Fruit fly (Drosophila melanogaster): ENCODE results near the gene Cyp6d4.

DNA sequence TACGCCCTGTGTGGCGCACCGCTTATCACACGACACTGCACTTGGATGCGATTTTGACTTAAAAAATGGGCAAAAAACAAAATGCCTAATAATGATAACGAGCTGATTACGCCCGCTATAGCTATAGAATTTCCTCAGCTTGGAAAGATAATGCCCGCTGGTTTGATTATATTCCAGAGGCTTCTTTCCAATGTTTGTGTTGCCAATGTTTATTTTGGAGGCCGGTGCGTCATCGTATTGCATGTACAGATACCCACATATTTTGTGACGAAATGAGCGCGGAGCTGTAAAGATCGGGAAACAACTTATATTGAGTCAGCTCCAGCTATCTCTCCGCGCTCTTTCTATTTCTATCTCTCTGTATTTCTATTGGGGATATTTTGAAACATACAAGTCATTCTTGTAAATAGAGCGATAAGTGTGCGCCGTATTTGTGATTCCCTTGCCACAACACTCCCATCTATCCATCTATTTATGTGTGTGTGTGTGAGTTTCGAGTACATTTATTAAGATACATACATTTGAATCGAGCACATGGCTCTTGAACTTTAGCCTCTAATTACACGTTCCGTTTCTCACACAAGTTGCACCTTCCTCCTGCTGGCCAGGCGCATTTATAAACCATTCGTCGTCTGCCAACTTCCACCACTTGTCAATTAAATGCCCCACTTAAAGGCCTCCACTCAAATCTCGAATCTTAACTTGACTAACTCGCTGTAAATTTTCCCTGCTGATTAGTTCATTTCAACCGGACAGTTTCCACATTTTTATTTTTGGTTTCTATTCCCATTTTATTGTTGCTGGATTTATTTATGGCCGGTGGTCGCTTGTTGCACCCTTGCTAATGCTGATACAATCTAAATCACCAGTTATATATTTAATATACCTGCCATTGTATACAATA lies 13.8 kb upstream of the Cyp6d4 start:
- no peak for TF ChIP-seq CG8478 (optimal IDR thresholded peaks at IDR 0.05)
- no peak for TF ChIP-seq CTCF (optimal IDR thresholded peaks at IDR 0.05)
